Fruit fly (Drosophila melanogaster) ovary, adult (tissue): ENCODE results near the gene CG10195.

Experiments used
- CG17801 ChIP-seq: fragments of 200-800 bp; optimal IDR thresholded peaks from 2 replicates; lab custom pipeline; 2019; ENCODE audit warnings: missing biosample characterization, mild to moderate bottlenecking, missing genetic modification characterization, moderate library complexity; ENCODE audit not compliant: partially characterized antibody

The CG10195 gene

DNA sequence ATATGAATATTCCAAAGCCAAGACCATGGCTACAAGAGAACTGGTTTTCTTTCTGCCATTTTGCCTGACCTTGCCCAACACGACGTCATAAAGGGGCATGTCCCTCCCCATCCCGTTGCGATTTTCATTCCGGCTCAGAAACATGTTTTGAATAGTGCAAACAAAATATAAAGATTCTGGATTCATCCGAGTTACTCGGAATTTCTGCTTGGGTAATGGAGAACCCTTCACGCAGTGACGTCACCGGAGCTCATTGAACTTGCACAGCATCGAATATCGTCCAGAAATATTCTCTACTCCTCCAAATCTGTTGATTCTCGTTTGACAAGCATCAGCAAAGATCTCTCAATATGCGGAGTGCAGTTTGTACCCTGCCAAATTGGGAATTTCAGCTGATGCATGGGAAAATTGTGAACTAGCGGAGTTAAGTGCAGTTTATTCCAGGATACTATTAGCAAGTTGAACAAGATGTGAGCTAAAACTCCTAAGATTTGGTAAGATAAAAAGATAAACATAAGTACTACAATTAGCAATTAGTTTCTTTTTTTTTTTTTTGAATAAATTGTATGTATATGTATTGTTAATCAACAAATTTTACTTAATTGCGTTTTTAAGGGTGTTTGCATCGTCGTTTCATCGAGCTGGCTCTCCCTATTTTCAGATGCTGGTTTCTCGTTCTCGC is 30.3 kb downstream of the CG10195 start, which contains the start of gene CG10026:
CG10026 (plus strand) TSS at position 187 of the 682 bp plus-strand sequence.
- TF ChIP-seq CG17801, result no peak

DNA sequence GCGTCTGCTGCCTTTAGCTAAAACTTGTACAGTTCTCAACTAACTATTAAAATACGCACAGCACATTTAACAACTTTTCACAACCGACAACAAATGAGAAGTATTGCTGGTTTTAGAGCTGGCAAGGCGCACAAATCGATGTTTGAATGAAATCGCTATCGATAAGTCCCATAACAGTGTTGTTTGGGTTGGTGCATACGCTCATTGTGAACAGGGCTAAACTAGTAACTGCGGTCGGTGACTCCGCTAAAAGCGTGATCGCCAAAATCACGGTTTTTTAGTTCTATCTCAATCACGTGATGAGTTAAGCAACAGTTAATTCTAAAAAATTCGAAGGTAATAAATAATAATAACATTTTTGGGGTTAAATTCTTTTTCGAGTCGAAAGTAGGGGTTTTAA is 31.1 kb downstream of the CG10195 start, which contains the start of gene Top2:
Top2 (minus strand) TSS at position 110 of the 400 bp plus-strand sequence.
- peak; percentile 3 for TF ChIP-seq CG17801

DNA sequence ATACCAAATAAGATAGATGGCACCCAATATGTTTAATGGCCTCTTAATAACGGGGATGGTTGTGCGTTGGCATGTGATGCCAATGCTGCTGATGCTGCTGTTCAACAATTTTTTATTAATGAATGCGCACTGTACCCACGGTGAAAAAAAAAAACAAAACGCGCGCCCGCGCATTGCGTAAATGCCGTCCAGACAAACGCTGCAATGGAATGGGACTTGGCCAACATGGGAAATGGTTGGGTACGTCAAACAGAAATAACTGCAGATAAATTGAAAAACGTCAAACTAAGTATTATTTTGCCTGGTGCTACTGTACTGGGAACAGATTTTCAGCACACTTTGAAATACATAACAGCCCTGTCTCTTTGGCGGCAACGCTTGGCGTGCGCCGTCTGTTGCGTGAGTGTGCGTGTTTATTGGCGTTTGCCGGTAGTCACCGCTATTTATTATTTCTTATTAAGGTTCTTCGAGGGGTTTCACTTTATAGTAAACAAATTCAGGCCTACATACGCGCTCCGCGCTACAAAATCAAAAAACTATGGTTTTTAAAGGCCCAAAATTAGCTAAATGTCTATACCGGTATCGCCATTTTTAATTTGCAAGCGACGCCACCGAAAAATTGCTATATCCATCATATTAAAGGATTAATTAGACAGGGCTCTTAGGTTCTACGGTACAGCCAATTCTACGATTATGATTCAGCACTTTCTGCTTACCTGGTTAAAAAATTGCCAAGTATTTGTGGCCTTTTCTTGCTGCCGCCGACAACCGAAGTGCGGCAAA is 31.8 kb downstream of the CG10195 start:
- no peak for TF ChIP-seq CG17801

DNA sequence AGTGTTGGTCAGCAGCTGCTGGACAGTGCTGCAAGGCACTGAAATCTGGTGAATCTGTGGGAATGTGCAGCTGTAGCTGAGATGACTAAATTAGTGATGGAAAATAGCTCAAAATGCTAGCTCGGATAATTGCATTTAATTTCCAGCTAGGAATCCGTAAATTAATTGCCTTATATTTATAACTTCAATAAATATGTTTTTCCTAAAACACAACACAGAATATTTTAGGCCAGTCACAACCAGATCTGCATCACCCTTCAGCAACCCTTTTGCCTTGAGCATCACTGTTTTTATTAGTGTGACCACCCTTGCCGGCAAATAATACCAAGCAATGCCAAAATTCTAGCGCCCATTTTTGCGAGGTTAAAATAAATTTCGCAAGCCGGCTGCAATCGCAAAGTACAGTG is 39.8 kb downstream of the CG10195 start, which contains the start of gene Hs2st:
Hs2st (minus strand) TSS at position 17 of the 407 bp plus-strand sequence.
- peak; percentile 89 for TF ChIP-seq CG17801

DNA sequence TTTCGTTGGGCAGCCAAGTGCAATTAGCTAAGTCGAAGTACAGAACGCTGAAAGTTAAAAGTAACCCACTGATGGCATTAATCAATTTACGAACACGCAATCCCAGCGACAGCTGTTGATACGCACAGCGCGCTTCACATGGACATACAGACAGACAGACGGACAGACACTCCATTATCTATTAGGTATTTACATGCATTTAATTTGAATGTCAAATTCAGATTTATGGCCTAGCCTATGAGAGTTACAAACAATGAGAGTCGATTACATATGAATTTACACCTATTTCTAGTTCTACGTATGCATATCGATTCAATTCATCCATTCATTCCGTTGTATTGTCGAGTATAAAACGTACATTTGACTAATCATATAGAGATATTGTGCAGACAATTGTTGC is 41.9 kb downstream of the CG10195 start, which contains the start of gene CG10237:
CG10237 (minus strand) TSS at position 101 of the 400 bp plus-strand sequence.
- no peak for TF ChIP-seq CG17801

DNA sequence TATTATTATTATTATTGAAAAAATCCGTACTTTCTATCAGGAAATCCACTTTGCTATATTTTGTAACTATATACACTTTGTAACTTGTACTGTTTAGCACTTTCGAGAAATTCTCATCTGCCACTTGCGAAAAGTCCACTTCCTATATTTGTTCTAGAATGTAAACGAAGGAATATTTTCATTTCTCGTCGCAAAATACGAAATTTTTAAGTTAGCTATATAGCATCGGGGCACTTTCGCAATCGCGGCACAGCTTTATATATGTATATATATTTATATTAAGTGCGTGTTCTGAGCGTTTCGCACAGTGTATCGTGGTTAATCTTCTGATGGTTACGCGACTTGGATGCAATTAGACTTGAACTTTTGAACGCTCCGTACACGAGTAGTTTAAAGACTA is 42.7 kb downstream of the CG10195 start, which contains the start of gene RanGAP:
RanGAP (plus strand) TSS at position 169 of the 400 bp plus-strand sequence.
- TF ChIP-seq CG17801, result no peak

DNA sequence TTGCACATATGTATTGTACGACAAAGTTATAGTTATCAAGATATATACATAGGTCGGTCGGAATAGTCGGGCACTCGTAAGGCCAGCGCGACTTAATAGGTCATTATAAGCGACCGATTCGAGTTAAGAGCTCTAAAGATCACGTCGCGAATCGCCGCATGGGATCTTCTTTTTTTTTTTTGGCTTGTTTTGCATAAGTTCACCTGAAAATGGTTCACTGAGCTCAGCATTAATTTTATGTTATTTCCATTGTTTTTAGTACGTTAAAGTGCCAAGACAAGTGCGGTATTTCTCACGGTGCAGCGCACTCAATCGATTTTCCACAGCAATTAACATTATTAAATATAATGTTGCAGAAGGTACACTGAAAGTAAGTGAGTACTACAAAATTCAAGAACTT is 43.2 kb downstream of the CG10195 start:
- TF ChIP-seq CG17801, result no peak

DNA sequence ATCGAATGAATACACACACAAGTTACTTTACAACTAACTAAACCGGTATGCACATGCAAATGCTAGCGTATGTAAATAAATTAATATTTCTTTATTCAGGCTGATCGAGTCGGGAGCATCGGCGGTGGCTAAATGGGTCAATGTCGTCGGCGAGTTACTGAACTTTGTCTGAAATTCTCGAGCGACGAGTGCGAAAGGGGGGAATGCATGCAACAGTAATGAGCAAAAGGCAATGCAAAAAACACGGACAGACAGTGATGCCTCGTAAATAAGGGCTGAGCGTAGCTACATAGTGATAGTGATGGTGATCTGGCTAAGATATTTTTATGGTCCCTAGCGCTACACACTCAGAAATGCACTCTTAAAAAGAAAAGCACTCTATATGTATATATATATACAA is 43.8 kb downstream of the CG10195 start:
- no peak for TF ChIP-seq CG17801

DNA sequence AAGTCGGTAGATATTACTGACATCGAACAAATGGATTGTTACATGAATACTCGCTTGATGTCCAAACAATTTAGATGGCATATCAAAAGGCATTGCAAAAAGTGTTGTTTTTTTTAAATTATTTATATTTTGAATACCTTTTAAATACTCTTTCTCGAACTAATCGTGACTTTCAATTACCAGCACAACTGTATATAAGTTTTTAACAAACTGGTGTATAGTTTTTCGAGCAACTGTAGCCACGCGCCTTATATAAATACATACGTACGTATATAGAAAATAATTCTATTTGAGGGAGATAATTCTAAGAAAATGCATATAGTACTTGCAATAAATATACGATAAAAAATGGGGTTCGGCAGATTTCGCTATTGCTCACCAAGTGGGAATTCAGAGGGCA is 44.2 kb downstream of the CG10195 start:
- no peak for TF ChIP-seq CG17801

DNA sequence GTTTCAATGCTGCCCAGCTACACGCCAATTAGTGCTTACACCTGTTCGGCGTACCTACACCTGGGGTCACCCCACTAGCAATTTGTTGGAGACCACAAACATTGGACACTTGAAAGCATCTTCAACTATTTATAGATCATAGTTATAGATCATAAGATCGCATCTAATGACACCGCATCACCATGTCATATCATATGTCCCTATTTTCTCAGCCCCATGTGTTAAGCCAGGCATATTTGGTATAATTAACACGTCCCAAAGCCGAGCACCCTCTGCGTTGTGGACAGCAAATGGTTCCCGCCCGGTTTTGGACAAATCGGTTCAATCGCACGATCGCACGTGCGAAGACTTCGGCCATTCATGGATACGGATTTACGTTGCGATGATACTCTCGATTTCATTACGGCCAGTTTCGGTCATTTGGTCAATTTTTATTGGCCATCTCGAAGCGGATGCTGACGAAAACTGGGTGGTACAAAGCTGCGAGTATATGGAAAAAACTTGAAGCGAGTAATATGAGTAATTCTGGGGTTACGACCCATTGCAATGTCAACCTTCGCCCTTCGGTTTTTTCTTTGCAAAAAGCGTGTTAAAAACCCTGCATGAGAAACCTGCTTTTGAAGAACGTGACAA is 44.8 kb downstream of the CG10195 start:
- TF ChIP-seq CG17801, result no peak

DNA sequence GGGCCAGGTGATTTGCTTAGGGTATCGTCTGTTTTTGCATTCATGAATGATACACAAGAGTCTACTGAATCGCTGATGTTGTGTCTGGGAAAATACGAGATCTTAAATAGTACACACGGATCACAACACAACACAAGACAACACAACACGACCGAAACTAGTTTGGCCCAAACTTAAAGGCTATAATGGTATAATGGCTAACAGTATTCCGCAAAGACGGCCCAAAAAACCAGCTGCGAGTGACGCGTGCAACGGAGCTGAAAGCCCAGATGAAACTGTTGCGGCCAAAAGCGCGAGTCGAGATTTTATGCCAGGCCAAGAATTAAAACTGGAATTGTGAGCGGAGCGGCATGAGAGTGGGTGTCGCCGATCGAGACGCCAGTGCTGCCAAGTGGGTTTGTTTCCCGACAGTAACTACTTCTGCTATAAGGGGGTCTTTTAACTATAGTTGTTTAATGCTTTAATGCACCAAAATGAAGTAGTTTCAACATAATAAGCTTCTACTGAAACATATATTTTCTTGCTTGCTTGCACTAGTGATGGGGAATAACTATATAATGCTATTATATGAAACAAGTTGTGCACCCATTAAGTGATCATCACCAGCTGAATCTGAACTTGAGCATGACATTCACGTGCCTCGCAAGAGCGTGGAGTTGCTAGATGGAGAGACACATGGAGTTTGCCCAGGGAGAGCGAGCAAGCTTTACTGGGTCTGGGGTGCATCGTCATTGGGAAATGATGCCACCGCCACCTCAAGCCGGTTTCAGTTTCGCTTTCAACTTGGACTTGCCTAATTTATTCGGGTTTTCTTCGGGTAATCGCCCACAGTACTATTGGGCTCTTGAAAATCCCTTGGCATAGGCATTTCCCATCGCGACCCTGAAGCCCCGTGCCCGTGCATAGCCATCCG is 45.6 kb downstream of the CG10195 start:
- TF ChIP-seq CG17801, result no peak

DNA sequence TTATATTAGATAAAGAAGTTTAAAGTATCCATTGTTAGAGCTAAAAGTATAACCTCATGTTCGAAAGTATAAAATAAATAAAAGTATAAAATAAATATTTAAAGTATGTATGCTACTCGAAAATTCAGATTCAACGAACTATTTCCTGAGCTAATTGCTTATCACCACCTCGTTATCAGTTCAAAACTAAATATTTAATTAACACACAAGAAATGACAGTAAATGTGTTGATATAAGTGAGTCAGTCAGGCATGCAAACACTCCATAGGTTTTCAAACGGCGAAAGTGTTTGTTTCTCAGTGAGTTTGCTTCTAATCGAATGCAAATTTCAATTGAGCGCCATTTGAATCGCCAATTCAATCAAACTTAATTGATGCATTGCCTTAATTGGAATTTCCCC is 50.2 kb downstream of the CG10195 start:
- peak; percentile 12 for TF ChIP-seq CG17801

DNA sequence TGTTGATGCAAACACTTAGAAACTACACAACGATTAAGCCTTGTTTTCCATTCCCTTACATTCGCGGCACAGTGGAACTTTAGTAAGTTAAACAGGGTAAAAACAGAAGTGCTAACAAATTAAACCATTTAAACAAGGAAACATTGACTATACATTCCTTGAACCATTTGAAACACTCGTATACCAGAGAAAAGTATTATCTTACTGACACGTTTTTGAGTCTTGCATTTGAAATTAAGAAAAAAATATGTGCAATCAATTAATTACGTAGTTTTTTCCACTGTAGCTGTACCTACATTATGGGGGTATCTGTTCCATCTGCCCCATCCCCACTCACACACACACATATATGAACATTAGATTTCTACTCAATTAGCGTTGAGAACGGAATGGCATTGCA is 51.2 kb downstream of the CG10195 start:
- peak; percentile 25 for TF ChIP-seq CG17801

DNA sequence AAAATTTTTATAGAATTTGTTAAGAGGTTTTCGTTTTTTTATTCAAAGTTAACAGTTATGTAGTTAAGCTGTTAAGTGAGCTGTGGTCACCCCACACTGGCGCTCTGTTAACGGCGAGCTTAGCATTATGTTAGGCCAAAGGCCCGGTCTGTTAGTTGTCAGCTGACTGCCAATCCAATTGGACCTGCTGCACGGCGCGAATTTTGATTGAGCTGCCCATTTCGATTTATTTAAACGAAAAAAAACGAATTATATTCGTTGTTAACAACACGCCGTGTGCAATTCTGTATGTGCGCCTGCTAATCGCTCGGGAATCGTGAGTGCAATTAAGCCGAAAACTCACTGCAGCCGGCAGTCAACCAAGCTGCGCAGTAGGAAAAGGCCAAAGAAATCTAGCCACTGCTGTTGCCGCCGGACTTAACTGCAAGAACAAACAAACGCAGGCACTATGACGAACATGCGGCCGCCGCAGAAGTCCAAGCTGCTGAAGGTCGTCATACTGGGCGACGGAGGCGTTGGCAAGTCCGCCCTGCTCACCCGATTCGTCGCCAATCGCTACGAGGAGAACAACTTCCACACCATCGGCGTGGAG is 52.0 kb downstream of the CG10195 start, which contains the start of gene Rab9:
Rab9 (plus strand) TSS at position 151 of the 592 bp plus-strand sequence.
- peak; percentile 65 for TF ChIP-seq CG17801
